Worm (Caenorhabditis elegans) whole organism, L3 larva: ENCODE measurements around the gene srx-43.

ENCODE experiments used
- aly-2 ChIP-seq: fragments of 150-350 bp; optimal IDR thresholded peaks from 2 replicates; lab custom pipeline; 2014; ENCODE audit warnings: missing biosample characterization, missing genetic modification characterization
- daf-12 ChIP-seq: fragments of 150-350 bp; optimal IDR thresholded peaks from 2 replicates; lab custom pipeline; 2014; ENCODE audit warnings: missing biosample characterization, missing genetic modification reagents, missing genetic modification characterization
- elt-3 ChIP-seq, 3 experiments: fragments of 150-350 bp in 1 of 3; sonication (generic microtip) in 2 of 3; optimal IDR thresholded peaks; 2 replicates in 2 of 3; 4 replicates in 1 of 3; lab custom pipeline; 2014 to 2017; ENCODE audit warnings: missing biosample characterization in 3 of 3, missing genetic modification characterization in 3 of 3
- fkh-10 ChIP-seq: sonication (generic microtip); optimal IDR thresholded peaks from 2 replicates; lab custom pipeline; 2017; ENCODE audit warnings: missing biosample characterization, missing genetic modification reagents, missing genetic modification characterization
- lin-15B ChIP-seq: fragments of 150-350 bp; optimal IDR thresholded peaks from 2 replicates; lab custom pipeline; 2014; ENCODE audit warnings: missing biosample characterization, missing genetic modification characterization
- nhr-11 ChIP-seq: fragments of 150-350 bp; optimal IDR thresholded peaks from 2 replicates; lab custom pipeline; 2014; ENCODE audit warnings: missing biosample characterization, missing genetic modification characterization
- nhr-237 ChIP-seq: fragments of 150-350 bp; optimal IDR thresholded peaks from 2 replicates; lab custom pipeline; 2014; ENCODE audit warnings: missing biosample characterization, missing genetic modification characterization
- nhr-43 ChIP-seq: sonication (generic microtip); optimal IDR thresholded peaks from 2 replicates; lab custom pipeline; 2016; ENCODE audit warnings: mild to moderate bottlenecking, missing genetic modification characterization, missing compliant biosample characterization; ENCODE audit not compliant: poor library complexity, severe bottlenecking
- pha-4 ChIP-seq: fragments of 150-350 bp; optimal IDR thresholded peaks from 2 replicates; lab custom pipeline; 2014; ENCODE audit warnings: missing biosample characterization, missing genetic modification reagents, missing genetic modification characterization
- unc-39 ChIP-seq: sonication (generic microtip); optimal IDR thresholded peaks from 4 replicates; lab custom pipeline; 2017; ENCODE audit warnings: missing biosample characterization, missing genetic modification characterization
- ztf-11 ChIP-seq: fragments of 150-350 bp; optimal IDR thresholded peaks from 2 replicates; lab custom pipeline; 2014; ENCODE audit warnings: missing biosample characterization, missing genetic modification characterization

DNA sequence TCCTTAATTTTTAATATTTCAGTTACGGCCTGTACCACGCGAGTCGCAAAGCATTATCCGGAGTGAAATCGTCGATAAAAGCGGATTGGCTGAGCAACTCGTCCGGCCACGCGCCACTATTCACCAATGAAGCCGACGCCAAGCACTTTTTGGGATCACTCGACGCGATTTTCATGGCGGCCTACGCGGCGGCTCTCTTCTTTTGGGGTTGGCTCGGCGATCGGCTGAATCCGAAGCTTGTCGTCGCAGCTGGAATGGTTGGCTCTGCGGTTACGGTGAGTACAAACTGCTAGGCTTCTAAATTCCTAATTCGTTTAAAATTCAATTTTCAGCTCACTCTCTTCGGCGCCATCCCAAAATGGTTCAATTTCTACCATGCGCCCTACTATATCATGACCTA lies 7.1 kb downstream of the srx-43 start:
- TF ChIP-seq unc-39 (no peak), daf-12 (no peak), ztf-11 (tag; lab: Kevin White, UChicago) (no peak), aly-2 (tag; lab: Kevin White, UChicago) (no peak), fkh-10 (no peak), nhr-43 (tag; lab: Kevin White, UChicago) (no peak), elt-3 (tag; optimal IDR thresholded peaks at IDR 0.05; lab: Kevin White, UChicago) (no peak), pha-4 (tag; lab: Kevin White, UChicago) (no peak), nhr-11 (tag; lab: Kevin White, UChicago) (no peak), nhr-237 (tag; lab: Kevin White, UChicago) (no peak), lin-15B (tag; lab: Kevin White, UChicago) (no peak)
